Fruit fly (Drosophila melanogaster) S2 (cell line): ENCODE data around the gene CG12009.

Source experiments
- CG8478 ChIP-seq: fragments of >200 bp; optimal IDR thresholded peaks from 2 replicates; lab custom pipeline; 2018
- CTCF ChIP-seq, 2 experiments: fragments of >200 bp; optimal IDR thresholded peaks; 2 replicates each; lab custom pipeline; 2018

Gene CG12009

DNA sequence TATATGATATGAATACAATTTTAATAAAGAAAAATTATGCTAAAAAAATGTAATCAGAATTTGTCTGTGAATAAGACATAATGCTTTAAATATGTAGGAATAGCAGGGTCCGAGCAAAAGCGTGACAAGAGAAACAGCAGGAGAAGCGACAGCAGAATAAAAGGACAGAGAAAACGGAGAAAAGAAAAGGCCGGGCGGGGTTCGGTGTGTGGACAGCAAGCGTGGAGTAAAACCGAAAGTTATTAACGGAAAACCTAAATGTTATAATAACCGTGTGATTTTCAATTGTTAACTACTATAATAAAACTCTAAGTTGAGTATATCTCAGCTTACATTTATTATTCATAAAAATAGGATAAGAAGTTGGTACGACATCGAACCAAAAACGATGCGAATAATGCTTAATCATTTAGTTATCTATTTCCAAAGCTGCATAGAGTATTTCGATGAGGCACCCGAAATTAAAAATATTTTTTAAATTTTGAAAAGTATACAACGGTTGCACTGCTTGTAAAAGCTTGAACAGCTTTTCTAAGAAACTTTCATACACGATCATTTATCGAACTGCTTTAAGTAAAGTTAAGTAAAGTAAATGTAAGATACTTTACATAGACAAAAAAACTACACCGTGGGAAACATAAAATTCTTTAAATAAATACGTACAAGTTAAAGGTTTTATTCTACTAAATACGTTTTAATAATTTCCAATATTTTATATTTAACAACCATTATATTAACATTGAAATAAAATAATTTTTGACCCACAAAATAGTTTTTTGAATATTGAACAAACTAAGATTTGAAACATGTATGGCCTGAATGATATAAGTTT lies 39.4 kb upstream of the CG12009 start:
- TF ChIP-seq CTCF (optimal IDR thresholded peaks at IDR 0.05; lab: Kevin White, UChicago) (no peak), CG8478 (lab: Kevin White, UChicago) (no peak)

dm6 chr3L:3252884-3253283 lies 38.4 kb upstream of the CG12009 start:
- TF ChIP-seq CG8478 (lab: Kevin White, UChicago) (no peak), CTCF (optimal IDR thresholded peaks at IDR 0.05; lab: Kevin White, UChicago) (no peak)

DNA sequence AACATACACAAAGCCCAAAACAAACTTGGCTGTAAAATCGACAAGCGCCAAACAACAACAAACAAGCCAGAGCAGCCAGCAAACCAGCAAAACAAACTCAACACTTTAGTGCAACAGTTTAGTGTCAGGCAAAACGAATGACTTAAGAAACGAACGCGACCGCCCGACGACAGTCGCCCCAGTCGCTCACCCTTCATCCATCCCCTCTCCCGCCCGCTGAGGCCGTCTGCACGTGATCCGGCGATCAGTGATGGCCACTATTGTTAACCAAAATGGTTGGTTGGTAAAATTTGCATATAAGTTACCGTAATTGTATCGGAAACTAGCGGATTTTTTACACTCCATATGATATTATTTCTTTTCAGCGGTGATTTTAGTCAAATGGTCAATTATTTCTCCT lies 37.6 kb upstream of the CG12009 start:
- no peak for TF ChIP-seq CG8478 (lab: Kevin White, UChicago)
- no peak for TF ChIP-seq CTCF (optimal IDR thresholded peaks at IDR 0.05; lab: Kevin White, UChicago)

- no peak for TF ChIP-seq CTCF (optimal IDR thresholded peaks at IDR 0.05; lab: Kevin White, UChicago)
- TF ChIP-seq CG8478 (lab: Kevin White, UChicago) = no peak
Observed at dm6 chr3L:3257690-3258089, 33.6 kb upstream of the CG12009 start, which contains the start of gene ckd. ckd (plus strand) TSS chr3L:3257878.

- TF ChIP-seq CTCF (optimal IDR thresholded peaks at IDR 0.05; lab: Kevin White, UChicago) (no peak), CG8478 (lab: Kevin White, UChicago) (no peak)
Observed at dm6 chr3L:3259703-3260102, 31.6 kb upstream of the CG12009 start.

dm6 chr3L:3261642-3262041 lies 29.6 kb upstream of the CG12009 start:
- TF ChIP-seq CTCF (optimal IDR thresholded peaks at IDR 0.05; lab: Kevin White, UChicago) (no peak), CG8478 (lab: Kevin White, UChicago) (no peak)

- TF ChIP-seq CG8478 (lab: Kevin White, UChicago) (no peak), CTCF (optimal IDR thresholded peaks at IDR 0.05; lab: Kevin White, UChicago) (no peak)
Observed at dm6 chr3L:3266306-3266705, 25.0 kb upstream of the CG12009 start.

dm6 chr3L:3268161-3268560 lies 23.1 kb upstream of the CG12009 start, which contains the start of gene CG34265:
CG34265 (plus strand) TSS chr3L:3268461.
- TF ChIP-seq CG8478 (lab: Kevin White, UChicago) (no peak), CTCF (optimal IDR thresholded peaks at IDR 0.05; lab: Kevin White, UChicago) (no peak)

- no peak for TF ChIP-seq CTCF (optimal IDR thresholded peaks at IDR 0.05; lab: Kevin White, UChicago)
- no peak for TF ChIP-seq CG8478 (lab: Kevin White, UChicago)
Observed at dm6 chr3L:3270736-3271135, 20.5 kb upstream of the CG12009 start, which contains the start of gene CG14960. CG14960 (plus strand) TSS chr3L:3271036.

- no peak for TF ChIP-seq CTCF (optimal IDR thresholded peaks at IDR 0.05; lab: Kevin White, UChicago)
- no peak for TF ChIP-seq CG8478 (lab: Kevin White, UChicago)
Observed at dm6 chr3L:3274463-3275177, 16.6 kb upstream of the CG12009 start.

DNA sequence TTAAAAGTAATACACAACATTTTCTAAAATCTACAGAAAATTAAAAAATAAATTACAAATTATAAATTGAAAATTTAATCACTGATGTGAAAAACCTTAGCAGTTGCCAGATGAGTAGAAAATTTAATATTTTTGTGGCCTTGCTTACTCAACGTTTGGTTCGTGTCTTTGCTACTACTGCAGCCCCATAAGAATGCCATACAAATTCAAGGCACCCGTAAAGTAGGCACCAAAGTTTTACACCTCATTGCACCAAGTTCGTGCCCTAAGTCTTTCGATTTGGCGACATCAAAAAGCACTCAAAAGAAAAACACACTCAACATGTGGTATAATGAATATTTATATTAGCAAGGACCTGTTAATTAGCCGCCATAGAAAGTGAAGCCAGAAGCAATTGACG lies 14.3 kb upstream of the CG12009 start:
- TF ChIP-seq CTCF (optimal IDR thresholded peaks at IDR 0.05; lab: Kevin White, UChicago) = peak; percentile 46 to 66
- TF ChIP-seq CG8478 (lab: Kevin White, UChicago) = no peak

dm6 chr3L:3279930-3280329 lies 11.3 kb upstream of the CG12009 start, which contains the start of gene CG12017:
CG12017 (plus strand) TSS chr3L:3280239.
- TF ChIP-seq CG8478 (lab: Kevin White, UChicago) = no peak

DNA sequence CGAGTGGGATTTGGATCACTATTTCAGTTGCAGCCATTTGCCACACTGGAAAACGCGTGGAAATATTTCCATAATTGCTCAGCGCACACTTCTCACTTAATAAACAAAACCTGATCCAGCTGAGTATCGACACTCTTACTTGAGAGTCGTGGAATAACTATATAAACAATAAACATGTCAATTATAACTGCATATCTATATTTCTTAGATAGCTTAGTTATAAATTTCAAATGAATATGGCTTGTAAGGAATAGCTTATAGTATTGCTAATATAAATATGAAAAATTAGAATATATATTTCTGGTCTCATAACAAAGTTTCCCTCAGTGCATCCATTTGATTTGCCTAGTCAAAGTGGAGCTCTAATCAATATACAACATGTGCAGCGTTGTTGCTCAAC lies 8.0 kb upstream of the CG12009 start:
- TF ChIP-seq CG8478 (lab: Kevin White, UChicago) (no peak), CTCF (optimal IDR thresholded peaks at IDR 0.05; lab: Kevin White, UChicago) (no peak)

DNA sequence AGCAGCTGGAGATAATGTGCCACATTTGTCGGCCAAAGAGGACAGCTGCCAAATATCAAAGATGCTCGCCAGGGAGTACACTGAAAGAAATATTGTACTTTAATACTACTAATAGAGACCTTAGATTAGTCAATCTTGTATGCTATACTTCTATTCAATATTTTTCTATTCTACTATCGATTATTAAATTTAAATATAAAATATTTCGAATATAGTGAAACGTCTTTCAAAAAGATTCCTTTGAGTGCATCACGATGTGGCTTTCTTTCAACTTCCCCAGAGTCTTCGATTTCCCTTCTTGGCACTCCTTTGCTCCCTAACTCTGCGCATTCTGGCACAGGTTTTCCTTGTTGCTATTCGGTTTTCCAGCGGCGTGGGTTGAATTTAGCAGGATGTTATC lies 6.4 kb upstream of the CG12009 start:
- no peak for TF ChIP-seq CG8478 (lab: Kevin White, UChicago)

DNA sequence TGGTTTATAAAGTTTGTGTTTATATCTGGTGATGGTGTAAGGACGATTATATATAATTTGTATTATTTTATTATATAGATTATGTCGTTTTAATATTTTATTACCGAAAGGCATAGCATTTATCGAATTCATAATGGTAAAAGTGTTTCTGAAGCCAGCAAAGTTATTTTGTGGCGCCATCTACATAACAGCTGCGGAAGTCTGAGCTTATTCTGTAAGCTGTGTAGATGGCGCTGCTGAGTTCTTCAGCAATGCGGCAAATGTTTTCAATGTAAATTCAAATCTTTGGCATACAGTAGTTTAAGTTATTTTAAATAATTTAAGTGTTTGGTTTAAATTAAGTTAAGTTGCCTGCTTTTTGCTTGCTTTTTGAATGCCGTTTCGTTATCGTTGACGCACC lies 2.8 kb upstream of the CG12009 start:
- TF ChIP-seq CTCF (optimal IDR thresholded peaks at IDR 0.05; lab: Kevin White, UChicago) = peak; percentile 75 to 90
- no peak for TF ChIP-seq CG8478 (lab: Kevin White, UChicago)
